Fruit fly (Drosophila melanogaster): ENCODE data around the gene GC2.

The GC2 gene

DNA sequence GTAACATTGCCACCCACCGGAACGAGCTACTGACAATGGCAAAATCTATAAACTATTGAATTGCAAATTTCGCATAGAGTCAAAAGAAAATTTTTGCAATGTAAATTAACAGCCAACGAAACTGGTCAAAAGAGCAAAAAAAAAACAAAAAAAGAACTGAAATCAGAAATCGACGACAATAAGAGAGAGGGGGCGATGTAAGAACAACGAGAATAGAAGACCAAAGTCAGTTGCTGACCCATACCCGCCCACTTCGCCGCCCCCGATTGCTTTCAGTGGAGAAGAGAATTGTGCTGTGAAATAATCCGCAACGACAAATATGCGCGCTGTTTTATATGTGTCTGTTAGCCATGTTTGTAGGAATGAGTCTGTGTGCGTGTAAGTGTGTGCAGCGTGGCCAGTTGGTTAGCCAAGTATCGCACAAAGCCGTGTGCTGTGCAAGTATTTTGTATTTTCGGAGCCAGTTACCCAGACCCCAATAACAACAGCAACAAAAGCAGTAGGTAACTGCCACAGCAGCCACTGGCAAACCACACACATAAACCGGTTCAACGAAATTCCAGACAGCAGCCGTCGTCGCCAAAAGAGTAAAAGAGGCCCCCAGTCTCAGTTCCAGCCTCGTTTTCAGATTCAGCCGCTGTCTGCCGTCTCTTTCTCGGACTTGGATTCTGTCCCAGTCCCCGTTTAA lies 33.9 kb upstream of the GC2 start (continued):
- peak; percentile 26 for TF ChIP-seq Hr83 (GFP tag; optimal IDR thresholded peaks at IDR 0.05; ENCODE audit: poor library complexity, severe bottlenecking)
- TF ChIP-seq foxo (GFP tag; optimal IDR thresholded peaks at IDR 0.05): peak in 1 of 2 experiments; percentile 55
- TF ChIP-seq GATAd (GFP tag; optimal IDR thresholded peaks at IDR 0.05): no peak
- TF ChIP-seq Jra (GFP tag; optimal IDR thresholded peaks at IDR 0.05): peak; percentile 9
- TF ChIP-seq HLH106 (tag; optimal IDR thresholded peaks at IDR 0.05): no peak
- no peak for TF ChIP-seq Dfd (GFP tag; optimal IDR thresholded peaks at IDR 0.05)

DNA sequence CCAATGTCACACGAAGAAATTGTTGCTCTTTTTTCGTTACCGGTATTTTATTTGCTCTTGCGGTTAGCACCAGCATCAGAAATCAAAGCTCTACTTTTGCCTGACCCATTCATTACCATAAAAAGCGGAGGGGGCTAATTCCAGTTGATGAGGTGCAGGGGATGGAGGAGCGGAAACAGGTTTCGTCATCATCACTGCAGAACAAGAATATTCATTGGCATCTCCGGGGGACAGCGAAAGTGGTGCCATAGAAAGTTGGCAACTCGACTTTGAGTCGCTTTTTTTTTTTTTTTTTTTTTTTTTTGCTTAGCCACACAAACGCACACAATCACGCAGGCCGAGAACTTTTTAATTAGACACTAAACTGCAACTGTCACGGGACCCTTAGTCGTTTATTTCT lies 30.4 kb upstream of the GC2 start:
- TF ChIP-seq Hr83 (GFP tag; optimal IDR thresholded peaks at IDR 0.05; ENCODE audit: poor library complexity, severe bottlenecking) (no peak), Vsx2 (GFP tag; optimal IDR thresholded peaks at IDR 0.05; ENCODE audit: partially characterized antibody) (peak; percentile 62), dl (GFP tag; optimal IDR thresholded peaks at IDR 0.05; ENCODE audit: insufficient read depth in 1 of 2, partially characterized antibody in 2 of 2) (no peak), HLH106 (tag; optimal IDR thresholded peaks at IDR 0.05) (no peak), dmrt93B (GFP tag; optimal IDR thresholded peaks at IDR 0.05) (no peak)

DNA sequence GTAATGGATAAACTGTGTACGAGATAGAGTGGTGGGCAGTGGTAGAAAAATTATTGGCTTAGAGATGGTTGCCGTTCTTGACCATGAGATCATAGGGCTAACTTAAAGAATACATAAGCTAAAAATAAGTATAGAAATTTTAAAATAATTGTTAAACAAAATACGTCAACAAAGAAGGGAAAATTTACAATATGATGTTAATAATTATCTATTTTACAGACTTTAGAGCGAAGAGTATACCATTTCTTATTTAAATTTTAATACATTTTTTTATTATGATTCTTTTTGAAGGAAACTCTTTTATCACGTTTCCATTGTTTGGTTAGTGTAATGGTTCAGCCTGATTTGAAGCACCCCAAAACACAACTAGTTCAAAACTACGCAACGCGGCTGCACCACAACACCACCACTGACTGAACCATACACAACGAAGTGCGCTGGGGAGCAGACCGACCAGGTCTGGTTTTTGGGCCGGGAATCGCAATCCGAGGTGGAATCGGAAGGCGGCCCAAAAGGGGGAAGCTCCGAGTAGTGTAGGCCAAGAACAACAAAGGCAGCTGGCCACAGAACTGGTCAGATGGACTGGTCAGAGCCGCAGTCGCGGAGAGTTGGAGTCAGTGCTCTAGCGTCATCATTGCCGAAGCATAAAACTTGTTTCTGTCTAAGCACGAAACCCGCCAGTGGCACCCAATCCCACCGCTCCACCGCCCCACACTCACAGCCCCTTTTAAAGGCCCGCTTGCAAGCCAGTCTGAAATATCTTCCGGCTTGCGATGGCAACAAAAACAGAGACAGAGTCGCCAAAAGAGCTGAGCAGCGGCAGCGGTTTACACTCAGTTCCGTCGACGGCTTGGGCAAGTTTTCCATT lies 25.8 kb upstream of the GC2 start:
- TF ChIP-seq brk (GFP tag; optimal IDR thresholded peaks at IDR 0.05) (no peak), psq (GFP tag; optimal IDR thresholded peaks at IDR 0.05) (no peak), dsf (GFP tag; optimal IDR thresholded peaks at IDR 0.05; ENCODE audit: borderline replicate concordance) (no peak), sage (GFP tag; optimal IDR thresholded peaks at IDR 0.05) (no peak), foxo (GFP tag; optimal IDR thresholded peaks at IDR 0.05) (no peak), Hr78 (GFP tag; optimal IDR thresholded peaks at IDR 0.05) (no peak), HLH106 (tag; optimal IDR thresholded peaks at IDR 0.05) (no peak), usp (GFP tag; optimal IDR thresholded peaks at IDR 0.05) (no peak), Hr83 (GFP tag; optimal IDR thresholded peaks at IDR 0.05; ENCODE audit: poor library complexity, severe bottlenecking) (no peak), lola (GFP tag; optimal IDR thresholded peaks at IDR 0.05) (no peak), Abd-B (GFP tag; optimal IDR thresholded peaks at IDR 0.05) (no peak), fru (GFP tag; optimal IDR thresholded peaks at IDR 0.05) (no peak), dl (GFP tag; optimal IDR thresholded peaks at IDR 0.05; ENCODE audit: insufficient read depth in 1 of 2, partially characterized antibody in 2 of 2) (no peak), dmrt93B (GFP tag; optimal IDR thresholded peaks at IDR 0.05) (no peak), jim (GFP tag; optimal IDR thresholded peaks at IDR 0.05) (no peak), br (GFP tag; optimal IDR thresholded peaks at IDR 0.05) (no peak)

dm6 chr3R:11947079-11947869 lies 24.2 kb upstream of the GC2 start:
- TF ChIP-seq brk (GFP tag; optimal IDR thresholded peaks at IDR 0.05) (no peak), tai (GFP tag; optimal IDR thresholded peaks at IDR 0.05) (no peak), br (GFP tag; optimal IDR thresholded peaks at IDR 0.05) (peak; percentile 53), rgr (GFP tag; optimal IDR thresholded peaks at IDR 0.05) (peak; percentile 65), HLH106 (tag; optimal IDR thresholded peaks at IDR 0.05) (peak; percentile 72), h (GFP tag; optimal IDR thresholded peaks at IDR 0.05) (peak; percentile 67), Dfd (GFP tag; optimal IDR thresholded peaks at IDR 0.05) (no peak), sv (GFP tag; optimal IDR thresholded peaks at IDR 0.05) (no peak), dl (GFP tag; optimal IDR thresholded peaks at IDR 0.05; ENCODE audit: insufficient read depth in 1 of 2, partially characterized antibody in 2 of 2) (no peak), woc (GFP tag; optimal IDR thresholded peaks at IDR 0.05) (peak; percentile 47), N (GFP tag; optimal IDR thresholded peaks at IDR 0.05) (no peak), CG9705 (GFP tag; optimal IDR thresholded peaks at IDR 0.05) (peak; percentile 4), Sp1 (GFP tag; optimal IDR thresholded peaks at IDR 0.05) (peak; percentile 45), OdsH (GFP tag; optimal IDR thresholded peaks at IDR 0.05) (peak; percentile 55), ey (GFP tag; optimal IDR thresholded peaks at IDR 0.05) (peak; percentile 74), Hnf4 (GFP tag; optimal IDR thresholded peaks at IDR 0.05) (peak; percentile 49), pan (optimal IDR thresholded peaks at IDR 0.05) (no peak), CG32264 (GFP tag; optimal IDR thresholded peaks at IDR 0.05) (no peak), Hr78 (GFP tag; optimal IDR thresholded peaks at IDR 0.05) (no peak), psq (GFP tag; optimal IDR thresholded peaks at IDR 0.05) (peak; percentile 68), dmrt93B (GFP tag; optimal IDR thresholded peaks at IDR 0.05) (peak; percentile 52), Dif (GFP tag; optimal IDR thresholded peaks at IDR 0.05; ENCODE audit: partially characterized antibody) (no peak), GATAd (GFP tag; optimal IDR thresholded peaks at IDR 0.05) (no peak), sage (GFP tag; optimal IDR thresholded peaks at IDR 0.05) (no peak), fru (GFP tag; optimal IDR thresholded peaks at IDR 0.05) (peak; percentile 71), foxo (GFP tag; optimal IDR thresholded peaks at IDR 0.05) (peak in 1 of 2 experiments; percentile 75), dsf (GFP tag; optimal IDR thresholded peaks at IDR 0.05; ENCODE audit: borderline replicate concordance) (no peak), Vsx2 (GFP tag; optimal IDR thresholded peaks at IDR 0.05; ENCODE audit: partially characterized antibody) (no peak)
